Fruit fly (Drosophila melanogaster) whole organism, embryonic: ENCODE results near the gene msd1.

Experiments
- Atf6 ChIP-seq: fragments of 200-800 bp; sonication (Bioruptor generic); IDR thresholded peaks from 2 replicates; pipeline ENCODE4 v1.3.6; 2022; ENCODE audit warnings: missing biosample characterization, missing genetic modification characterization
- Blimp-1 ChIP-seq: fragments of 200-800 bp; sonication (Bioruptor generic); optimal IDR thresholded peaks from 3 replicates; lab custom pipeline; 2018; ENCODE audit warnings: missing biosample characterization, missing genetic modification characterization, mild to moderate bottlenecking, moderate library complexity, missing genetic modification reagents
- C15 ChIP-seq: fragments of 200-800 bp; sonication (Bioruptor generic); IDR thresholded peaks from 3 replicates; pipeline ENCODE4 v1.3.6; 2022; ENCODE audit warnings: missing biosample characterization, missing genetic modification characterization
- CG10147 ChIP-seq: fragments of 200-800 bp; sonication (Bioruptor generic); optimal IDR thresholded peaks from 2 replicates; lab custom pipeline; 2019; ENCODE audit warnings: missing biosample characterization, mild to moderate bottlenecking, missing genetic modification characterization, moderate library complexity
- CG10979 ChIP-seq: fragments of 200-800 bp; sonication (Bioruptor generic); optimal IDR thresholded peaks from 2 replicates; lab custom pipeline; 2018; ENCODE audit warnings: missing biosample characterization, mild to moderate bottlenecking, missing genetic modification characterization, moderate library complexity
- CG11456 ChIP-seq: fragments of 200-800 bp; sonication (Bioruptor generic); IDR thresholded peaks from 3 replicates; pipeline ENCODE4 v1.3.6; 2022; ENCODE audit warnings: missing biosample characterization, missing genetic modification characterization
- CG11695 ChIP-seq: fragments of 200-800 bp; sonication (Bioruptor generic); IDR thresholded peaks from 3 replicates; pipeline ENCODE4 v1.3.6; 2022; ENCODE audit warnings: missing biosample characterization, missing genetic modification characterization
- CG12155 ChIP-seq: fragments of 200-800 bp; sonication (Bioruptor generic); optimal IDR thresholded peaks from 3 replicates; lab custom pipeline; 2016; ENCODE audit warnings: missing biosample characterization, missing genetic modification characterization
- CG13287 ChIP-seq: fragments of 200-800 bp; sonication (Bioruptor generic); IDR thresholded peaks from 2 replicates; pipeline ENCODE4 v1.3.6; 2022; ENCODE audit warnings: missing biosample characterization, missing genetic modification characterization; ENCODE audit not compliant: partially characterized antibody
- CG13775 ChIP-seq: fragments of 200-800 bp; sonication (Bioruptor generic); optimal IDR thresholded peaks from 3 replicates; lab custom pipeline; 2017; ENCODE audit warnings: missing biosample characterization, mild to moderate bottlenecking, missing genetic modification characterization
- CG15601 ChIP-seq: fragments of 200-800 bp; sonication (Bioruptor generic); optimal IDR thresholded peaks from 3 replicates; lab custom pipeline; 2019; ENCODE audit warnings: missing biosample characterization, mild to moderate bottlenecking, missing genetic modification characterization, moderate library complexity
- CG1602 ChIP-seq: fragments of 200-800 bp; sonication (Bioruptor generic); optimal IDR thresholded peaks from 3 replicates; lab custom pipeline; 2016; ENCODE audit warnings: missing biosample characterization, missing genetic modification characterization
- CG16813 ChIP-seq: fragments of 200-800 bp; sonication (Bioruptor generic); IDR thresholded peaks from 3 replicates; pipeline ENCODE4 v1.3.6; 2022; ENCODE audit warnings: missing biosample characterization, missing genetic modification characterization; ENCODE audit not compliant: partially characterized antibody
- CG17328 ChIP-seq: fragments of 200-800 bp; sonication (Bioruptor generic); IDR thresholded peaks from 2 replicates; pipeline ENCODE4 v1.3.6; 2022; ENCODE audit warnings: missing biosample characterization, missing genetic modification characterization
- CG17359 ChIP-seq: fragments of 200-800 bp; sonication (Bioruptor generic); optimal IDR thresholded peaks from 3 replicates; lab custom pipeline; 2018; ENCODE audit warnings: missing biosample characterization, mild to moderate bottlenecking, missing genetic modification characterization, moderate library complexity
- CG17912 ChIP-seq: fragments of 200-800 bp; sonication (Bioruptor generic); optimal IDR thresholded peaks from 2 replicates; lab custom pipeline; 2018; ENCODE audit warnings: missing biosample characterization, mild to moderate bottlenecking, missing genetic modification characterization
- CG18262 ChIP-seq: fragments of 200-800 bp; optimal IDR thresholded peaks from 3 replicates; lab custom pipeline; 2019; ENCODE audit warnings: missing biosample characterization, mild to moderate bottlenecking, missing genetic modification characterization, moderate library complexity
- CG31224 ChIP-seq: fragments of 200-800 bp; sonication (Bioruptor generic); IDR thresholded peaks from 2 replicates; pipeline ENCODE4 v1.3.6; 2022; ENCODE audit warnings: missing biosample characterization, missing genetic modification characterization
- CG3995 ChIP-seq: fragments of 200-800 bp; sonication (Bioruptor generic); optimal IDR thresholded peaks from 3 replicates; lab custom pipeline; 2016; ENCODE audit warnings: missing biosample characterization, missing genetic modification characterization
- CG6272 ChIP-seq: fragments of 200-800 bp; sonication (Bioruptor generic); IDR thresholded peaks from 2 replicates; pipeline ENCODE4 v1.3.6; 2022; ENCODE audit warnings: missing biosample characterization, missing genetic modification characterization
- CG7357 ChIP-seq: fragments of 200-800 bp; sonication (Bioruptor generic); IDR thresholded peaks from 3 replicates; pipeline ENCODE4 v1.3.6; 2022; ENCODE audit warnings: missing biosample characterization, missing genetic modification characterization
- CG9437 ChIP-seq: fragments of 200-800 bp; sonication (Bioruptor generic); optimal IDR thresholded peaks from 2 replicates; lab custom pipeline; 2018; ENCODE audit warnings: missing biosample characterization, mild to moderate bottlenecking, missing genetic modification characterization
- CG9797 ChIP-seq: fragments of 200-800 bp; sonication (Bioruptor generic); optimal IDR thresholded peaks from 3 replicates; lab custom pipeline; 2018; ENCODE audit warnings: missing biosample characterization, mild to moderate bottlenecking, missing genetic modification characterization
- CoRest ChIP-seq: fragments of 200-800 bp; sonication (Bioruptor generic); optimal IDR thresholded peaks from 3 replicates; lab custom pipeline; 2018; ENCODE audit warnings: missing biosample characterization, mild to moderate bottlenecking, missing genetic modification characterization, moderate library complexity
- D ChIP-seq, 2 experiments: fragments of 200-800 bp in 1 of 2; fragments of >200 bp in 1 of 2; sonication (Bioruptor generic) in 1 of 2; optimal IDR thresholded peaks; 2 replicates in 1 of 2; 3 replicates in 1 of 2; lab custom pipeline; 2017; ENCODE audit warnings: mild to moderate bottlenecking in 1 of 2, missing biosample characterization in 1 of 2, missing genetic modification characterization in 1 of 2, missing genetic modification reagents in 1 of 2
- Deaf1 ChIP-seq: fragments of 200-800 bp; optimal IDR thresholded peaks from 3 replicates; lab custom pipeline; 2019; ENCODE audit warnings: missing biosample characterization, mild to moderate bottlenecking, missing genetic modification characterization, moderate library complexity
- Dref ChIP-seq: fragments of 200-800 bp; sonication (Bioruptor generic); IDR thresholded peaks from 2 replicates; pipeline ENCODE4 v1.3.6; 2022; ENCODE audit warnings: missing biosample characterization, missing genetic modification characterization
- MBD-R2 ChIP-seq: fragments of 200-800 bp; sonication (Bioruptor generic); IDR thresholded peaks from 2 replicates; pipeline ENCODE4 v1.3.6; 2022; ENCODE audit warnings: missing biosample characterization, missing genetic modification characterization
- Mes4 ChIP-seq: fragments of 200-800 bp; sonication (Bioruptor generic); optimal IDR thresholded peaks from 2 replicates; lab custom pipeline; 2016; ENCODE audit warnings: missing biosample characterization, missing genetic modification characterization
- Nf-YA ChIP-seq: fragments of 200-800 bp; sonication (Bioruptor generic); IDR thresholded peaks from 2 replicates; pipeline ENCODE4 v1.3.6; 2022; ENCODE audit warnings: missing biosample characterization, missing genetic modification characterization
- Rfx ChIP-seq: fragments of 200-800 bp; sonication (Bioruptor generic); IDR thresholded peaks from 2 replicates; pipeline ENCODE4 v1.3.6; 2022; ENCODE audit warnings: missing biosample characterization, missing genetic modification characterization
- Sox102F ChIP-seq: fragments of 200-800 bp; sonication (Bioruptor generic); optimal IDR thresholded peaks from 2 replicates; lab custom pipeline; 2018; ENCODE audit warnings: missing biosample characterization, mild to moderate bottlenecking, missing genetic modification characterization, moderate library complexity
- Vsx1 ChIP-seq: fragments of 200-800 bp; sonication (Bioruptor generic); optimal IDR thresholded peaks from 2 replicates; lab custom pipeline; 2017; ENCODE audit warnings: missing biosample characterization, mild to moderate bottlenecking, missing genetic modification characterization, missing genetic modification reagents
- Xbp1 ChIP-seq: fragments of 200-800 bp; sonication (Bioruptor generic); optimal IDR thresholded peaks from 3 replicates; lab custom pipeline; 2016; ENCODE audit warnings: missing biosample characterization, mild to moderate bottlenecking, missing genetic modification characterization
- al ChIP-seq: fragments of 200-800 bp; sonication (Bioruptor generic); IDR thresholded peaks from 2 replicates; pipeline ENCODE4 v1.3.6; 2022; ENCODE audit warnings: missing biosample characterization, missing genetic modification characterization
- ato ChIP-seq: fragments of 200-800 bp; sonication (Bioruptor generic); IDR thresholded peaks from 2 replicates; pipeline ENCODE4 v1.3.6; 2022; ENCODE audit warnings: missing biosample characterization, missing genetic modification characterization; ENCODE audit not compliant: partially characterized antibody
- btn ChIP-seq: fragments of 200-800 bp; sonication (Bioruptor generic); optimal IDR thresholded peaks from 2 replicates; lab custom pipeline; 2016; ENCODE audit warnings: missing biosample characterization, missing genetic modification characterization
- crc ChIP-seq: fragments of 200-800 bp; sonication (Bioruptor generic); optimal IDR thresholded peaks from 2 replicates; lab custom pipeline; 2016; ENCODE audit warnings: missing biosample characterization, missing genetic modification characterization
- danr ChIP-seq: fragments of 200-800 bp; sonication (Bioruptor generic); IDR thresholded peaks from 2 replicates; pipeline ENCODE4 v1.3.6; 2022; ENCODE audit warnings: missing biosample characterization, missing genetic modification characterization
- grau ChIP-seq: fragments of 200-800 bp; optimal IDR thresholded peaks from 3 replicates; lab custom pipeline; 2019; ENCODE audit warnings: missing biosample characterization, mild to moderate bottlenecking, missing genetic modification characterization, moderate library complexity
- luna ChIP-seq: fragments of 200-800 bp; sonication (Bioruptor generic); optimal IDR thresholded peaks from 2 replicates; lab custom pipeline; 2016; ENCODE audit warnings: missing biosample characterization, missing genetic modification characterization
- mld ChIP-seq: fragments of 200-800 bp; sonication (Bioruptor generic); IDR thresholded peaks from 3 replicates; pipeline ENCODE4 v1.3.6; 2022; ENCODE audit warnings: missing biosample characterization, missing genetic modification characterization; ENCODE audit not compliant: partially characterized antibody
- oc ChIP-seq: fragments of 200-800 bp; sonication (Bioruptor generic); optimal IDR thresholded peaks from 2 replicates; lab custom pipeline; 2018; ENCODE audit warnings: missing biosample characterization, mild to moderate bottlenecking, missing genetic modification characterization, moderate library complexity
- pho ChIP-seq: fragments of 200-800 bp; sonication (Bioruptor generic); optimal IDR thresholded peaks from 2 replicates; lab custom pipeline; 2016; ENCODE audit warnings: missing biosample characterization, missing genetic modification characterization
- ro ChIP-seq: fragments of 200-800 bp; sonication (Bioruptor generic); IDR thresholded peaks from 2 replicates; pipeline ENCODE4 v1.3.6; 2022; ENCODE audit warnings: missing biosample characterization, missing genetic modification characterization
- zen ChIP-seq: fragments of 200-800 bp; sonication (Bioruptor generic); optimal IDR thresholded peaks from 3 replicates; lab custom pipeline; 2018; ENCODE audit warnings: missing biosample characterization, mild to moderate bottlenecking, missing genetic modification characterization, moderate library complexity
- zen2 ChIP-seq: fragments of 200-800 bp; sonication (Bioruptor generic); IDR thresholded peaks from 3 replicates; pipeline ENCODE4 v1.3.6; 2022; ENCODE audit warnings: missing biosample characterization, missing genetic modification characterization; ENCODE audit not compliant: partially characterized antibody

The msd1 gene

dm6 chr3L:1349942-1350923, 18.7 kb downstream of the msd1 start (continued):
- TF ChIP-seq CG9797 (GFP tag; lab: Kevin White, UChicago) (peak; percentile 49), grau (peak; percentile 42), oc (tag; lab: Kevin White, UChicago) (no peak), Atf6 (GFP tag; lab: Robert Waterston, UW) (no peak), CoRest (tag; lab: Kevin White, UChicago) (peak; percentile 69), CG13287 (GFP tag; lab: Robert Waterston, UW) (peak; percentile 98), zen2 (peak; percentile 98), CG1602 (GFP tag; lab: Kevin White, UChicago) (peak; percentile 40), crc (peak; percentile 0), CG13775 (GFP tag; lab: Kevin White, UChicago) (peak; percentile 19), zen (tag; lab: Kevin White, UChicago) (peak; percentile 13), CG3995 (GFP tag; lab: Kevin White, UChicago) (peak; percentile 81), ro (GFP tag; lab: Robert Waterston, UW) (no peak), CG17359 (tag; lab: Kevin White, UChicago) (peak; percentile 19), C15 (no peak), CG7357 (GFP tag; lab: Robert Waterston, UW) (no peak), Sox102F (GFP tag; lab: Kevin White, UChicago) (peak; percentile 21), Dref (GFP tag; lab: Robert Waterston, UW) (peak; percentile 88), btn (no peak), Mes4 (GFP tag; lab: Kevin White, UChicago) (no peak), Rfx (GFP tag; lab: Robert Waterston, UW) (0 out of 2 replicates have a peak, but pooled peaks have one; percentile 48), Xbp1 (GFP tag; lab: Kevin White, UChicago) (peak; percentile 46), CG17328 (GFP tag; lab: Robert Waterston, UW) (no peak), ato (GFP tag; lab: Robert Waterston, UW) (peak; percentile 98), CG10979 (tag; lab: Kevin White, UChicago) (peak; percentile 19), mld (GFP tag; lab: Robert Waterston, UW) (peak; percentile 98), D (optimal IDR thresholded peaks at IDR 0.05; lab: Kevin White, UChicago) (no peak), D (GFP tag; optimal IDR thresholded peaks at IDR 0.05; lab: Kevin White, UChicago) (no peak), CG9437 (GFP tag; lab: Kevin White, UChicago) (peak; percentile 19), CG18262 (peak; percentile 50), CG11456 (peak; percentile 66; the same call in 1 of the 3 replicates), CG16813 (GFP tag; lab: Robert Waterston, UW) (peak; percentile 98), Nf-YA (GFP tag; lab: Robert Waterston, UW) (no peak), danr (GFP tag; lab: Robert Waterston, UW) (no peak), luna (GFP tag; lab: Kevin White, UChicago) (no peak), CG10147 (GFP tag; lab: Kevin White, UChicago) (no peak), MBD-R2 (peak; percentile 51), pho (GFP tag; lab: Kevin White, UChicago) (peak; percentile 50), CG15601 (tag; lab: Kevin White, UChicago) (peak; percentile 7), CG17912 (GFP tag; lab: Kevin White, UChicago) (no peak), CG12155 (GFP tag; lab: Kevin White, UChicago) (peak; percentile 22), Blimp-1 (peak; percentile 6), al (GFP tag; lab: Robert Waterston, UW) (peak; percentile 19; the same call in 1 of the 2 replicates), CG31224 (GFP tag; lab: Robert Waterston, UW) (peak; percentile 30; the same call in 1 of the 2 replicates), Deaf1 (tag; lab: Kevin White, UChicago) (no peak), CG6272 (GFP tag; lab: Robert Waterston, UW) (peak; percentile 57), CG11695 (GFP tag; lab: Robert Waterston, UW) (no peak), Vsx1 (GFP tag; lab: Kevin White, UChicago) (no peak)
